Fruit fly (Drosophila melanogaster) whole organism, embryonic: ENCODE measurements around the gene Rrp5.

Experiments
- CG10366 ChIP-seq: fragments of 200-800 bp; sonication (Bioruptor generic); IDR thresholded peaks from 2 replicates; pipeline ENCODE4 v1.3.6; 2022; ENCODE audit warnings: missing biosample characterization, missing genetic modification characterization
- Chrac-16 ChIP-seq: fragments of 200-800 bp; sonication (Bioruptor generic); optimal IDR thresholded peaks from 3 replicates; lab custom pipeline; 2016; ENCODE audit warnings: missing biosample characterization, missing genetic modification characterization
- D19B ChIP-seq: fragments of 200-800 bp; sonication (Bioruptor generic); optimal IDR thresholded peaks from 2 replicates; lab custom pipeline; 2017; ENCODE audit warnings: missing biosample characterization, mild to moderate bottlenecking, missing genetic modification characterization
- Lpt ChIP-seq: fragments of >200 bp; optimal IDR thresholded peaks from 2 replicates; lab custom pipeline; 2018; ENCODE audit warnings: missing biosample characterization, missing genetic modification characterization
- Scr ChIP-seq: fragments of 200-800 bp; sonication (Bioruptor generic); IDR thresholded peaks from 2 replicates; pipeline ENCODE4 v1.3.6; 2022; ENCODE audit warnings: missing biosample characterization, missing genetic modification characterization; ENCODE audit not compliant: partially characterized antibody
- Sox102F ChIP-seq: fragments of 200-800 bp; sonication (Bioruptor generic); optimal IDR thresholded peaks from 2 replicates; lab custom pipeline; 2018; ENCODE audit warnings: missing biosample characterization, mild to moderate bottlenecking, missing genetic modification characterization, moderate library complexity
- ken ChIP-seq: fragments of 200-800 bp; sonication (Bioruptor generic); IDR thresholded peaks from 3 replicates; pipeline ENCODE4 v1.3.6; 2022; ENCODE audit warnings: missing biosample characterization, missing genetic modification characterization
- usp ChIP-seq: fragments of >200 bp; optimal IDR thresholded peaks from 2 replicates; lab custom pipeline; 2017; ENCODE audit warnings: missing biosample characterization, missing genetic modification characterization

dm6 chr3R:24278738-24279137 lies 54.4 kb downstream of the Rrp5 start:
- TF ChIP-seq Lpt (GFP tag; lab: Kevin White, UChicago) (no peak), ken (GFP tag; lab: Robert Waterston, UW) (no peak), Scr (GFP tag; lab: Robert Waterston, UW) (no peak), Sox102F (GFP tag; lab: Kevin White, UChicago) (no peak), usp (GFP tag; lab: Kevin White, UChicago) (no peak), D19B (GFP tag; lab: Kevin White, UChicago) (no peak), Chrac-16 (no peak), CG10366 (GFP tag; lab: Robert Waterston, UW) (no peak)
